Fruit fly (Drosophila melanogaster) whole organism, prepupa: ENCODE measurements around the gene CG32590.
A peak's percentile ranks its signal among the peaks of the same experiment; 100 is the strongest.

Experiments used
- CG10669 ChIP-seq: fragments of 200-800 bp; sonication (Bioruptor generic); optimal IDR thresholded peaks from 3 replicates; lab custom pipeline; 2018; ENCODE audit warnings: missing biosample characterization, mild to moderate bottlenecking, missing genetic modification characterization, moderate library complexity
- CG11294 ChIP-seq: fragments of 200-800 bp; sonication (Bioruptor generic); IDR thresholded peaks from 2 replicates; pipeline ENCODE4 v1.3.6; 2022; ENCODE audit warnings: missing biosample characterization, missing genetic modification characterization
- CG11902 ChIP-seq: fragments of 200-800 bp; sonication (Bioruptor generic); optimal IDR thresholded peaks from 3 replicates; lab custom pipeline; 2016; ENCODE audit warnings: missing biosample characterization, missing genetic modification characterization
- CG32006 ChIP-seq: fragments of 200-800 bp; sonication (Bioruptor generic); optimal IDR thresholded peaks from 3 replicates; lab custom pipeline; 2017; ENCODE audit warnings: missing biosample characterization, mild to moderate bottlenecking, missing genetic modification characterization
- Eip78C ChIP-seq: fragments of 200-800 bp; sonication (Bioruptor generic); peaks from one replicate; lab custom pipeline; 2016; ENCODE audit warnings: missing biosample characterization, missing genetic modification characterization
- Ets21C ChIP-seq: fragments of 200-800 bp; sonication (Bioruptor generic); optimal IDR thresholded peaks from 3 replicates; lab custom pipeline; 2016; ENCODE audit warnings: missing biosample characterization, missing genetic modification characterization
- Sox102F ChIP-seq: fragments of 200-800 bp; sonication (Bioruptor generic); optimal IDR thresholded peaks from 2 replicates; lab custom pipeline; 2016; ENCODE audit warnings: missing biosample characterization, mild to moderate bottlenecking, missing genetic modification characterization
- achi ChIP-seq: fragments of 200-800 bp; sonication (Bioruptor generic); optimal IDR thresholded peaks from 3 replicates; lab custom pipeline; 2016; ENCODE audit warnings: missing biosample characterization, missing genetic modification characterization
- acj6 ChIP-seq: fragments of 200-800 bp; sonication (Bioruptor generic); optimal IDR thresholded peaks from 3 replicates; lab custom pipeline; 2016; ENCODE audit warnings: missing biosample characterization, missing genetic modification characterization
- fd59A ChIP-seq: fragments of 200-800 bp; sonication (Bioruptor generic); optimal IDR thresholded peaks from 2 replicates; lab custom pipeline; 2017; ENCODE audit warnings: missing biosample characterization, mild to moderate bottlenecking, missing genetic modification characterization, missing genetic modification reagents
- fkh ChIP-seq: fragments of 200-800 bp; sonication (Bioruptor generic); optimal IDR thresholded peaks from 3 replicates; lab custom pipeline; 2017; ENCODE audit warnings: missing biosample characterization, mild to moderate bottlenecking, missing genetic modification characterization, moderate library complexity
- ss ChIP-seq, 2 experiments: fragments of 200-800 bp; sonication (Bioruptor generic); optimal IDR thresholded peaks; 2 replicates in 1 of 2; 3 replicates in 1 of 2; lab custom pipeline; 2017 to 2018; ENCODE audit warnings: mild to moderate bottlenecking in 2 of 2, missing biosample characterization in 2 of 2, missing genetic modification characterization in 2 of 2, moderate library complexity in 1 of 2
- svp ChIP-seq: fragments of 200-800 bp; sonication (Bioruptor generic); peaks from one replicate; lab custom pipeline; 2016; ENCODE audit warnings: missing biosample characterization, missing genetic modification characterization

DNA sequence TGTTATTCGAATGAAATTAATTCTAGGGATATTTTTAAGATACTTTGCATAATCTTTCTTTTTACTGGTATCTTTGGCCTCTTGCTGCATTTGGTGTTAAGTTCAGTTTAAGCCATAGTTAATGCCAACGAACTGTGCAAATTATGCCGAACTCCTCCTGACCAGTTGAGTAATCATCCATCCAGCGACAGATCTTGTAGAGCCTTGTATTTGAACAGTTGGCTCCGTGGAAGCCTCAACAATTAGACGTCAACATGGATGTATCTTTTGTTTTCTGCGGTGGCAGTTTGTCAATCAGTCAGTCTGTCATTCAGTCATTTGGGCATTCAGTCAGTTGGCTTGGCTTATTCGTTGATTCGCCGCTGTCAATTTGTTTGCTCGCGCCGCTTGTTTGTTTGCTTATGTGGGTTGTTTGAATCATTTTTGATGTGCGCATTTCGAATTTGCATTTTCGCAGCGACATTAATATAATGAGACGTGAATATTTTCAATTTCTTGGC, 36.2 kb downstream of the CG32590 start:
- TF ChIP-seq Sox102F (GFP tag; lab: Kevin White, UChicago) = no peak
- TF ChIP-seq ss (GFP tag; optimal IDR thresholded peaks at IDR 0.05; lab: Kevin White, UChicago) = no peak
- peak; percentile 43 for TF ChIP-seq fkh
- no peak for TF ChIP-seq CG10669 (GFP tag; lab: Kevin White, UChicago)
- no peak for TF ChIP-seq Eip78C (GFP tag; lab: Kevin White, UChicago)
- no peak for TF ChIP-seq CG32006 (GFP tag; lab: Kevin White, UChicago)
- TF ChIP-seq achi (GFP tag; lab: Kevin White, UChicago) = no peak
- no peak for TF ChIP-seq CG11294
- TF ChIP-seq fd59A (GFP tag; lab: Kevin White, UChicago) = no peak
- TF ChIP-seq Ets21C = no peak
- no peak for TF ChIP-seq acj6
- no peak for TF ChIP-seq svp
- no peak for TF ChIP-seq CG11902 (GFP tag; lab: Kevin White, UChicago)
